Worm (Caenorhabditis elegans) whole organism, young adult: ENCODE results near the gene col-98.

Experiments
- C06A6.2 ChIP-seq: fragments of 200-800 bp; sonication (Bioruptor generic); conservative IDR thresholded peaks from 2 replicates; pipeline ENCODE4 v1.3.6; 2022; ENCODE audit warnings: missing genetic modification characterization, missing compliant biosample characterization
- F22D6.2 ChIP-seq: sonication (generic microtip); optimal IDR thresholded peaks from 2 replicates; lab custom pipeline; 2016; ENCODE audit warnings: mild to moderate bottlenecking, missing genetic modification characterization, missing compliant biosample characterization
- F23B12.7 ChIP-seq: sonication (generic microtip); optimal IDR thresholded peaks from 2 replicates; lab custom pipeline; 2017; ENCODE audit warnings: missing genetic modification characterization, mild to moderate bottlenecking, missing compliant biosample characterization, antibody characterized with exemption, moderate library complexity; ENCODE audit not compliant: insufficient read depth
- F49E8.2 ChIP-seq: sonication (generic microtip); optimal IDR thresholded peaks from 3 replicates; lab custom pipeline; 2017; ENCODE audit warnings: missing genetic modification characterization, mild to moderate bottlenecking, missing compliant biosample characterization, antibody characterized with exemption, moderate library complexity; ENCODE audit not compliant: insufficient read depth
- F52B5.7 ChIP-seq: sonication (generic microtip); optimal IDR thresholded peaks from 2 replicates; lab custom pipeline; 2016; ENCODE audit warnings: mild to moderate bottlenecking, missing genetic modification characterization, missing compliant biosample characterization
- F57A8.1 ChIP-seq: fragments of 200-800 bp; sonication (Bioruptor generic); optimal IDR thresholded peaks from 2 replicates; lab custom pipeline; 2018; ENCODE audit warnings: mild to moderate bottlenecking, missing genetic modification characterization, moderate library complexity, missing compliant biosample characterization
- Y53F4B.3 ChIP-seq: fragments of 200-800 bp; sonication (Bioruptor generic); IDR thresholded peaks from 2 replicates; pipeline ENCODE4 v1.3.6; 2022; ENCODE audit warnings: missing genetic modification reagents, missing genetic modification characterization, missing compliant biosample characterization
- bed-1 ChIP-seq: fragments of 200-800 bp; sonication (Bioruptor generic); IDR thresholded peaks from 2 replicates; pipeline ENCODE4 v1.3.6; 2022; ENCODE audit warnings: missing genetic modification reagents, missing genetic modification characterization, missing compliant biosample characterization
- ccch-3 ChIP-seq: fragments of 200-800 bp; sonication (Bioruptor generic); optimal IDR thresholded peaks from 2 replicates; lab custom pipeline; 2018; ENCODE audit warnings: mild to moderate bottlenecking, missing genetic modification characterization, missing compliant biosample characterization
- ceh-91 ChIP-seq: fragments of 200-800 bp; sonication (Bioruptor generic); IDR thresholded peaks from 2 replicates; pipeline ENCODE4 v1.3.6; 2022; ENCODE audit warnings: missing genetic modification reagents, missing genetic modification characterization, missing compliant biosample characterization
- dox-1 ChIP-seq: fragments of 200-800 bp; sonication (Bioruptor generic); IDR thresholded peaks from 2 replicates; pipeline ENCODE4 v1.3.6; 2022; ENCODE audit warnings: missing genetic modification reagents, missing genetic modification characterization, missing compliant biosample characterization
- egrh-3 ChIP-seq: fragments of 200-800 bp; sonication (Bioruptor generic); IDR thresholded peaks from 2 replicates; pipeline ENCODE4 v1.3.6; 2022; ENCODE audit warnings: missing genetic modification reagents, missing genetic modification characterization, missing compliant biosample characterization
- ekl-4 ChIP-seq: fragments of 200-800 bp; sonication (Bioruptor generic); IDR thresholded peaks from 2 replicates; pipeline ENCODE4 v1.3.6; 2022; ENCODE audit warnings: missing genetic modification reagents, missing genetic modification characterization, missing compliant biosample characterization
- fkh-3 ChIP-seq: sonication (generic microtip); optimal IDR thresholded peaks from 2 replicates; lab custom pipeline; 2016; ENCODE audit warnings: mild to moderate bottlenecking, missing genetic modification characterization, missing compliant biosample characterization
- hlh-12 ChIP-seq: sonication (generic microtip); optimal IDR thresholded peaks from 2 replicates; lab custom pipeline; 2016; ENCODE audit warnings: missing genetic modification characterization, missing compliant biosample characterization
- hsf-1 ChIP-seq: fragments of 200-800 bp; sonication (Bioruptor generic); IDR thresholded peaks from 2 replicates; pipeline ENCODE4 v1.3.6; 2022; ENCODE audit warnings: missing genetic modification reagents, missing genetic modification characterization, missing compliant biosample characterization
- lin-54 ChIP-seq: fragments of 200-800 bp; sonication (Bioruptor generic); optimal IDR thresholded peaks from 2 replicates; lab custom pipeline; 2018; ENCODE audit warnings: mild to moderate bottlenecking, missing genetic modification characterization, missing compliant biosample characterization
- madf-3 ChIP-seq: fragments of 200-800 bp; sonication (Bioruptor generic); IDR thresholded peaks from 2 replicates; pipeline ENCODE4 v1.3.6; 2022; ENCODE audit warnings: missing genetic modification reagents, missing genetic modification characterization, missing compliant biosample characterization
- madf-8 ChIP-seq: fragments of 200-800 bp; sonication (Bioruptor generic); conservative IDR thresholded peaks from 2 replicates; pipeline ENCODE4 v1.3.6; 2022; ENCODE audit warnings: missing genetic modification reagents, missing genetic modification characterization, missing compliant biosample characterization
- mcd-1 ChIP-seq: fragments of 200-800 bp; sonication (Bioruptor generic); IDR thresholded peaks from 2 replicates; pipeline ENCODE4 v1.3.6; 2022; ENCODE audit warnings: missing genetic modification reagents, missing genetic modification characterization, missing compliant biosample characterization
- nfya-1 ChIP-seq: sonication (generic microtip); optimal IDR thresholded peaks from 2 replicates; lab custom pipeline; 2017; ENCODE audit warnings: antibody characterized with exemption, missing compliant biosample characterization, missing genetic modification characterization, borderline replicate concordance; ENCODE audit not compliant: insufficient read depth
- nfya-2 ChIP-seq: fragments of 200-800 bp; sonication (Bioruptor generic); IDR thresholded peaks from 2 replicates; pipeline ENCODE4 v1.3.6; 2022; ENCODE audit warnings: missing genetic modification reagents, missing genetic modification characterization, missing compliant biosample characterization
- nhr-120 ChIP-seq: fragments of 200-800 bp; sonication (Bioruptor generic); IDR thresholded peaks from 2 replicates; pipeline ENCODE4 v1.3.6; 2022; ENCODE audit warnings: missing genetic modification characterization, missing compliant biosample characterization
- nhr-90 ChIP-seq: sonication (generic microtip); optimal IDR thresholded peaks from 2 replicates; lab custom pipeline; 2016; ENCODE audit warnings: missing genotype, mild to moderate bottlenecking, missing genetic modification characterization, missing compliant biosample characterization
- pha-4 ChIP-seq: fragments of 150-350 bp; sonication (generic microtip); optimal IDR thresholded peaks from 2 replicates; lab custom pipeline; 2014; ENCODE audit warnings: missing biosample characterization, missing genetic modification reagents, missing genetic modification characterization
- snpc-1.1 ChIP-seq: sonication (generic microtip); optimal IDR thresholded peaks from 2 replicates; lab custom pipeline; 2017; ENCODE audit warnings: missing genetic modification characterization, mild to moderate bottlenecking, missing compliant biosample characterization, antibody characterized with exemption, moderate library complexity, missing genotype, missing genetic modification reagents; ENCODE audit not compliant: insufficient read depth
- snpc-4 ChIP-seq, 5 experiments: fragments of 150-350 bp in 1 of 5; sonication (generic microtip) in 4 of 5; optimal IDR thresholded peaks; 2 replicates each; lab custom pipeline; 2014 to 2018; ENCODE audit warnings: missing genetic modification characterization in 5 of 5, missing biosample characterization in 3 of 5, antibody characterized with exemption in 2 of 5, mild to moderate bottlenecking in 2 of 5, missing compliant biosample characterization in 2 of 5, missing genotype in 2 of 5, moderate library complexity in 2 of 5, missing genetic modification reagents in 1 of 5
- tbp1 ChIP-seq: fragments of 200-800 bp; sonication (Bioruptor generic); optimal IDR thresholded peaks from 2 replicates; lab custom pipeline; 2018; ENCODE audit warnings: mild to moderate bottlenecking, missing genetic modification characterization, missing compliant biosample characterization
- tlf-1 ChIP-seq: fragments of 200-800 bp; sonication (Bioruptor generic); optimal IDR thresholded peaks from 2 replicates; lab custom pipeline; 2018; ENCODE audit warnings: mild to moderate bottlenecking, missing genetic modification characterization, missing compliant biosample characterization
- zfh-2 ChIP-seq: fragments of 200-800 bp; sonication (Bioruptor generic); conservative IDR thresholded peaks from 2 replicates; pipeline ENCODE4 v1.3.6; 2022; ENCODE audit warnings: missing genetic modification reagents, missing genetic modification characterization, missing compliant biosample characterization
- ztf-28 ChIP-seq: fragments of 200-800 bp; sonication (Bioruptor generic); IDR thresholded peaks from 2 replicates; pipeline ENCODE4 v1.3.6; 2022; ENCODE audit warnings: missing genetic modification reagents, missing genetic modification characterization, missing compliant biosample characterization
- ztf-3 ChIP-seq: fragments of 200-800 bp; sonication (Bioruptor generic); optimal IDR thresholded peaks from 2 replicates; lab custom pipeline; 2018; ENCODE audit warnings: mild to moderate bottlenecking, missing genetic modification characterization, missing compliant biosample characterization
- ztf-6 ChIP-seq: fragments of 200-800 bp; sonication (Bioruptor generic); IDR thresholded peaks from 2 replicates; pipeline ENCODE4 v1.3.6; 2022; ENCODE audit warnings: missing genetic modification reagents, missing genetic modification characterization, missing compliant biosample characterization

The col-98 gene

ce11 chrIII:13015754-13016317 is 3.0 kb upstream of the col-98 start (continued):
- TF ChIP-seq lin-54 (GFP tag; lab: Kevin White, UChicago): peak; percentile 27
- no peak for TF ChIP-seq F22D6.2 (tag; lab: Kevin White, UChicago)
- TF ChIP-seq snpc-1.1 (tag; lab: Kevin White, UChicago): peak; percentile 6
- no peak for TF ChIP-seq ccch-3
- TF ChIP-seq C06A6.2 (GFP tag; lab: Robert Waterston, UW): peak; percentile 30; the same call in 1 of the 2 replicates
- peak; percentile 66 for TF ChIP-seq nhr-90
- no peak for TF ChIP-seq nfya-1 (tag; lab: Kevin White, UChicago)
- no peak for TF ChIP-seq hlh-12 (tag; lab: Kevin White, UChicago)
- 0 out of 2 replicates have a peak, but pooled peaks have one; percentile 24 for TF ChIP-seq ekl-4

- TF ChIP-seq F49E8.2 (tag; lab: Kevin White, UChicago): no peak
- TF ChIP-seq F22D6.2 (tag; lab: Kevin White, UChicago): no peak
- no peak for TF ChIP-seq nhr-120
- TF ChIP-seq dox-1 (GFP tag; lab: Robert Waterston, UW): peak; percentile 52; the same call in 1 of the 2 replicates
- no peak for TF ChIP-seq mcd-1 (GFP tag; lab: Robert Waterston, UW)
- no peak for TF ChIP-seq F23B12.7 (tag; lab: Kevin White, UChicago)
- TF ChIP-seq nhr-90: no peak
- TF ChIP-seq tlf-1 (GFP tag; lab: Kevin White, UChicago): no peak
- no peak for TF ChIP-seq bed-1 (GFP tag; lab: Robert Waterston, UW)
- TF ChIP-seq egrh-3: peak; percentile 95
- TF ChIP-seq hsf-1 (GFP tag; lab: Robert Waterston, UW): 0 out of 2 replicates have a peak, but pooled peaks have one; percentile 36
- no peak for TF ChIP-seq F52B5.7 (tag; lab: Kevin White, UChicago)
- no peak for TF ChIP-seq Y53F4B.3
- peak; percentile 95 for TF ChIP-seq zfh-2 (GFP tag; lab: Robert Waterston, UW)
- TF ChIP-seq fkh-3 (tag; lab: Kevin White, UChicago): no peak
- no peak for TF ChIP-seq ztf-28 (GFP tag; lab: Robert Waterston, UW)
- no peak for TF ChIP-seq madf-3 (GFP tag; lab: Robert Waterston, UW)
- TF ChIP-seq C06A6.2 (GFP tag; lab: Robert Waterston, UW): no peak
- no peak for TF ChIP-seq pha-4
- TF ChIP-seq ztf-6 (GFP tag; lab: Robert Waterston, UW): no peak
Observed at ce11 chrIII:13019547-13020098, 815 bp downstream of the col-98 start.

ce11 chrIII:13020741-13021140 is 1.9 kb downstream of the col-98 start, which contains the start of gene cyp-13A11:
cyp-13A11 (plus strand) TSS chrIII:13021006.
- TF ChIP-seq nfya-2 (GFP tag; lab: Robert Waterston, UW): no peak
- no peak for TF ChIP-seq ztf-3 (GFP tag; lab: Kevin White, UChicago)
- no peak for TF ChIP-seq F57A8.1 (GFP tag; lab: Kevin White, UChicago)
- TF ChIP-seq ceh-91 (GFP tag; lab: Robert Waterston, UW): no peak
- TF ChIP-seq tbp1 (GFP tag; lab: Kevin White, UChicago): no peak
- TF ChIP-seq madf-8 (GFP tag; lab: Robert Waterston, UW): no peak
- no peak for TF ChIP-seq zfh-2 (GFP tag; lab: Robert Waterston, UW)
- no peak for TF ChIP-seq fkh-3 (tag; lab: Kevin White, UChicago)
- TF ChIP-seq snpc-4 (GFP tag; optimal IDR thresholded peaks at IDR 0.05; lab: Kevin White, UChicago): no peak
- TF ChIP-seq snpc-4 (tag; optimal IDR thresholded peaks at IDR 0.05; lab: Kevin White, UChicago): no peak
